Worm (Caenorhabditis elegans): Measurements from ENCODE around the gene Y75B8A.24.

DNA sequence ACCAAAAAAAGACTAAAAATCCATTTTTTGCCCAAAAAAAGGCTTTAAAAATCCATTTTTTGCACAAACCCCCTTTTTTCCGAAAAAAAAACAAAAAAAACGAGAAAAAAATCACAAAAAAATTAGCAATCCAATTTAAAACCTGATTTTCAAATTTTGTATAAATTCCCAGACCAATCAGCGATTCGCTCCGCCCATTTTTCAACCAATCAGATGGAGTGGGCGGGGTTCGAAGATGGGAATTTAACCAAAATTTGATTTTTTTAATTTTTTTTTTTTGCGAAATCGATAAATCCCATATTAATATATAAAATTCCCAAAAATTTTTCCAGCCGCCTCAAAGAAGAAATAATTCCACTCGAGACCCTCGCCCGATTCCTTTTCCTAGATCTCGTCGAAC is 52.1 kb downstream of the Y75B8A.24 start:
- TF ChIP-seq ces-1 (GFP tag; optimal IDR thresholded peaks at IDR 0.05) (no peak), unc-39 (tag; optimal IDR thresholded peaks at IDR 0.05) (no peak), nhr-237 (tag; optimal IDR thresholded peaks at IDR 0.05) (no peak), snpc-4 (tag; optimal IDR thresholded peaks at IDR 0.05) (no peak)
